Worm (Caenorhabditis elegans) whole organism, late embryonic: Measurements from ENCODE around the gene C17C3.9.

Source experiments
- ama-1 ChIP-seq: fragments of 150-350 bp; optimal IDR thresholded peaks from 2 replicates; lab custom pipeline; 2014
- ceh-18 ChIP-seq: sonication (generic microtip); optimal IDR thresholded peaks from 2 replicates; lab custom pipeline; 2016; ENCODE audit warnings: missing genetic modification characterization, missing compliant biosample characterization
- ceh-2 ChIP-seq: sonication (generic microtip); optimal IDR thresholded peaks from 2 replicates; lab custom pipeline; 2016; ENCODE audit warnings: missing genotype, missing genetic modification characterization, missing compliant biosample characterization
- ceh-45 ChIP-seq: fragments of 200-800 bp; sonication (Bioruptor generic); IDR thresholded peaks from 2 replicates; pipeline ENCODE4 v1.3.6; 2022; ENCODE audit warnings: missing genetic modification reagents, missing genetic modification characterization, missing compliant biosample characterization
- ets-4 ChIP-seq: sonication (generic microtip); optimal IDR thresholded peaks from 2 replicates; lab custom pipeline; 2016; ENCODE audit warnings: missing genetic modification characterization, missing compliant biosample characterization
- fkh-6 ChIP-seq: sonication (generic microtip); optimal IDR thresholded peaks from 2 replicates; lab custom pipeline; 2016; ENCODE audit warnings: missing genetic modification characterization, missing compliant biosample characterization
- madf-2 ChIP-seq: sonication (generic microtip); optimal IDR thresholded peaks from 2 replicates; lab custom pipeline; 2017; ENCODE audit warnings: missing genetic modification characterization, missing compliant biosample characterization
- pqm-1 ChIP-seq: sonication (generic microtip); optimal IDR thresholded peaks from 2 replicates; lab custom pipeline; 2016; ENCODE audit warnings: missing genetic modification characterization, missing compliant biosample characterization
- syd-9 ChIP-seq: sonication (generic microtip); optimal IDR thresholded peaks from 2 replicates; lab custom pipeline; 2016; ENCODE audit warnings: mild to moderate bottlenecking, missing genetic modification characterization, moderate library complexity, missing compliant biosample characterization
- tbx-2 ChIP-seq: sonication (generic microtip); optimal IDR thresholded peaks from 2 replicates; lab custom pipeline; 2016; ENCODE audit warnings: missing genetic modification characterization, missing compliant biosample characterization
- ztf-16 ChIP-seq: sonication (generic microtip); optimal IDR thresholded peaks from 2 replicates; lab custom pipeline; 2017; ENCODE audit warnings: missing genetic modification characterization, missing compliant biosample characterization

DNA sequence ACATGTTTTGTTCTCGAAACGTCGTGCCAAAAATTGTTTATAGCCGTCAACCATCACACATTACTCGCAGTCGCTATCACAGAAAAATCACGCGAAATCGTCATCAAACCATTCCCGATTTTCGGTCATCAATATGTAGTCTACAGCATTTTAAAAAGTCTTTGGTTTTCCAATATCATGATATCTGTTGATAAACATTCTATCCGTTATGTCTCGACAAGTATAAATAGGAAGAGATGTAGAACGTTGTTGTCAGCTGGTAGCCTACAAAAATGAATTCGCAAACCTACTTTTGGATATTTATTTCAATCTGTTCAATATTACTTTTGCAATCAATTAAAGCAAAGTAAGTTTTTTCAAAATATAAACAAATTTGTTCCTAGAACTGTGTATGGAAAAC, 35.7 kb downstream of the C17C3.9 start, which contains the start of gene F12A10.1:
- TF ChIP-seq ama-1 (lab: Kevin White, UChicago), result no peak
- TF ChIP-seq pqm-1, result no peak
- no peak for TF ChIP-seq tbx-2 (tag; lab: Kevin White, UChicago)
- TF ChIP-seq ceh-2 (tag; lab: Kevin White, UChicago), result no peak
- no peak for TF ChIP-seq ceh-45
- TF ChIP-seq ets-4 (tag; lab: Kevin White, UChicago), result no peak
- TF ChIP-seq ztf-16 (tag; lab: Kevin White, UChicago), result no peak
- no peak for TF ChIP-seq madf-2 (tag; lab: Kevin White, UChicago)
- TF ChIP-seq ceh-18 (tag; lab: Kevin White, UChicago), result no peak
- no peak for TF ChIP-seq syd-9 (tag; lab: Kevin White, UChicago)
- TF ChIP-seq fkh-6, result no peak
